Fruit fly (Drosophila melanogaster) whole organism, prepupa: ENCODE data around the gene Cks85A.

Experiments used
- Blimp-1 ChIP-seq: fragments of 200-800 bp; sonication (Bioruptor generic); optimal IDR thresholded peaks from 3 replicates; lab custom pipeline; 2017; ENCODE audit warnings: missing biosample characterization, missing genetic modification characterization, mild to moderate bottlenecking, moderate library complexity, missing genetic modification reagents
- CG10631 ChIP-seq: fragments of 200-800 bp; sonication (Bioruptor generic); optimal IDR thresholded peaks from 2 replicates; lab custom pipeline; 2016; ENCODE audit warnings: missing biosample characterization, missing genetic modification characterization
- CG11762 ChIP-seq: fragments of 200-800 bp; sonication (Bioruptor generic); optimal IDR thresholded peaks from 3 replicates; lab custom pipeline; 2016; ENCODE audit warnings: missing biosample characterization, missing genetic modification characterization; ENCODE audit not compliant: insufficient read depth
- CG34406 ChIP-seq: fragments of 200-800 bp; sonication (Bioruptor generic); optimal IDR thresholded peaks from 3 replicates; lab custom pipeline; 2016; ENCODE audit warnings: missing biosample characterization, missing genetic modification characterization
- CG6163 ChIP-seq: fragments of 200-800 bp; sonication (Bioruptor generic); IDR thresholded peaks from 3 replicates; pipeline ENCODE4 v1.3.6; 2022; ENCODE audit warnings: missing biosample characterization, missing genetic modification characterization
- CG6792 ChIP-seq: fragments of 200-800 bp; sonication (Bioruptor generic); optimal IDR thresholded peaks from 3 replicates; lab custom pipeline; 2016; ENCODE audit warnings: missing biosample characterization, missing genetic modification characterization
- CG6854 ChIP-seq: fragments of 200-800 bp; sonication (Bioruptor generic); optimal IDR thresholded peaks from 2 replicates; lab custom pipeline; 2017; ENCODE audit warnings: missing biosample characterization, mild to moderate bottlenecking, missing genetic modification characterization
- CG8119 ChIP-seq: fragments of 200-800 bp; sonication (Bioruptor generic); IDR thresholded peaks from 3 replicates; pipeline ENCODE4 v1.3.6; 2022; ENCODE audit warnings: missing biosample characterization, missing genetic modification characterization
- CG8632 ChIP-seq: fragments of 200-800 bp; sonication (Bioruptor generic); optimal IDR thresholded peaks from 3 replicates; lab custom pipeline; 2016; ENCODE audit warnings: missing biosample characterization, missing genetic modification characterization
- Sox15 ChIP-seq: fragments of 200-800 bp; sonication (Bioruptor generic); optimal IDR thresholded peaks from 3 replicates; lab custom pipeline; 2016; ENCODE audit warnings: missing biosample characterization, missing genetic modification characterization
- fd59A ChIP-seq: fragments of 200-800 bp; sonication (Bioruptor generic); optimal IDR thresholded peaks from 2 replicates; lab custom pipeline; 2017; ENCODE audit warnings: missing biosample characterization, mild to moderate bottlenecking, missing genetic modification characterization, missing genetic modification reagents
- fd85E ChIP-seq: fragments of 200-800 bp; sonication (Bioruptor generic); optimal IDR thresholded peaks from 3 replicates; lab custom pipeline; 2016; ENCODE audit warnings: missing biosample characterization, missing genetic modification characterization
- net ChIP-seq: fragments of 200-800 bp; sonication (Bioruptor generic); optimal IDR thresholded peaks from 3 replicates; lab custom pipeline; 2016; ENCODE audit warnings: missing biosample characterization, missing genetic modification characterization
- ss ChIP-seq, 2 experiments: fragments of 200-800 bp; sonication (Bioruptor generic); optimal IDR thresholded peaks; 2 replicates in 1 of 2; 3 replicates in 1 of 2; lab custom pipeline; 2017 to 2018; ENCODE audit warnings: mild to moderate bottlenecking in 2 of 2, missing biosample characterization in 2 of 2, missing genetic modification characterization in 2 of 2, moderate library complexity in 1 of 2

DNA sequence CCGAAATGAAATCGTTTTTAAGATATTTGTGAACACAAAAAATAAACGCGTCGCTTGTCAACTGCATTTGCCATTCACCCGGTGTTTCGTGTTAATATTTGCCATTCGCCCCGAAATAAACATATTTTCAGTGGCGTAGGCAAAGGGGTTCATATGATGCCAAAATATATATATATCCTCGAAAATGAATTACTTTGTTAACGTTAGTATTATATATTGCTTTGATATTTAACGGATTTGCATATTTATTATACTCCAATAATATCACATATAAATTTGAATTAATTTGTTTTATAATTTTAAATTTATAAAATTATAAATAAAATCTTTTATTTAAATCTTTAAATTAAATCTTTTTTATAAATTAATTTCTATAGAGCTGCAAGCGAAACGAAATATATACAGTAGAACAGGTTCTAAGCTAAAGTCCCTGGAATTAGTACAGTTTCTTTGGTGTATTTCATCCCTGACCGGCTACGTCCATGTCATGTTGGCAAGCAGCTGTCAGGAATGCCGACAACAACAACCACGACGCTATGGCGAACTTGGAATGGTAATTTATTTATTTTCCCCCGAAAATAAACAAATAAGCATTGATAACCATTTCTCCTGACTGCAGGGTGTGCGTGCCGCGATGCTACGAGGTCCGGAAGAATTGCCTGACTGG is 13.5 kb upstream of the Cks85A start, which contains the start of the genes M1BP and CG8202:
- TF ChIP-seq CG6854 (GFP tag; lab: Kevin White, UChicago) (peak; percentile 75), CG6792 (GFP tag; lab: Kevin White, UChicago) (peak; percentile 85), fd85E (no peak), fd59A (GFP tag; lab: Kevin White, UChicago) (peak; percentile 38), ss (GFP tag; optimal IDR thresholded peaks at IDR 0.05; lab: Kevin White, UChicago) (no peak), CG11762 (GFP tag; lab: Kevin White, UChicago) (peak; percentile 96), Blimp-1 (peak; percentile 77), CG34406 (peak; percentile 92), CG10631 (GFP tag; lab: Kevin White, UChicago) (peak; percentile 93), CG8119 (GFP tag; lab: Robert Waterston, UW) (no peak; the same call in 1 of the 3 replicates), net (GFP tag; lab: Kevin White, UChicago) (no peak), Sox15 (GFP tag; lab: Kevin White, UChicago) (peak; percentile 81), CG8632 (peak; percentile 91), CG6163 (GFP tag; lab: Robert Waterston, UW) (no peak; the same call in 2 of the 3 replicates)
